Fruit fly (Drosophila melanogaster): ENCODE measurements around the gene mthl10.
A peak's percentile ranks its signal among the peaks of the same experiment; 100 is the strongest.

The mthl10 gene

dm6 chr3L:346656-347640 is 4.2 kb upstream of the mthl10 start, which contains the start of gene mth (continued):
- no peak for TF ChIP-seq ttk (GFP tag; IDR thresholded peaks at IDR 0.05)
- TF ChIP-seq CG4707 (GFP tag; optimal IDR thresholded peaks at IDR 0.05) = no peak
- peak in 2 of 3 experiments; percentile 25 to 32 for TF ChIP-seq lola (GFP tag; optimal IDR thresholded peaks at IDR 0.05)
- no peak for TF ChIP-seq otp (GFP tag; IDR thresholded peaks at IDR 0.05)
- 0 out of 3 replicates have a peak, but pooled peaks have one; percentile 45 for TF ChIP-seq ci (GFP tag; IDR thresholded peaks at IDR 0.05)
- peak; percentile 48 for TF ChIP-seq CG4854 (GFP tag; optimal IDR thresholded peaks at IDR 0.05)
- peak; percentile 19 for TF ChIP-seq D19B (GFP tag; optimal IDR thresholded peaks at IDR 0.05)
- peak; percentile 5 for TF ChIP-seq CG13123 (GFP tag; optimal IDR thresholded peaks at IDR 0.05)
- no peak for TF ChIP-seq CG10565 (GFP tag; optimal IDR thresholded peaks at IDR 0.05)
- peak; percentile 12 for TF ChIP-seq CG15269 (tag; optimal IDR thresholded peaks at IDR 0.05)
- TF ChIP-seq BtbVII (GFP tag; optimal IDR thresholded peaks at IDR 0.05) = peak; percentile 11
- no peak for TF ChIP-seq CG6254 (GFP tag; optimal IDR thresholded peaks at IDR 0.05)
- TF ChIP-seq chif (GFP tag; optimal IDR thresholded peaks at IDR 0.05) = peak in 1 of 2 experiments; percentile 15
- peak; percentile 32 for TF ChIP-seq CG8924 (tag; optimal IDR thresholded peaks at IDR 0.05)
- TF ChIP-seq CG30431 (GFP tag; optimal IDR thresholded peaks at IDR 0.05) = no peak
- TF ChIP-seq CG6175 (GFP tag; IDR thresholded peaks at IDR 0.05) = no peak
- no peak for TF ChIP-seq CG2889 (GFP tag; IDR thresholded peaks at IDR 0.05)
- TF ChIP-seq CG4730 (GFP tag; IDR thresholded peaks at IDR 0.05) = no peak
- TF ChIP-seq unpg (GFP tag; optimal IDR thresholded peaks at IDR 0.05) = no peak
- no peak for TF ChIP-seq CG31224 (GFP tag; IDR thresholded peaks at IDR 0.05)
- peak; percentile 60 for TF ChIP-seq CG1792 (GFP tag; optimal IDR thresholded peaks at IDR 0.05)
- no peak for TF ChIP-seq CG7745 (tag; optimal IDR thresholded peaks at IDR 0.05)
- no peak for TF ChIP-seq kah (GFP tag; optimal IDR thresholded peaks at IDR 0.05)
- TF ChIP-seq sima (GFP tag; optimal IDR thresholded peaks at IDR 0.05) = peak; percentile 2
- peak; percentile 50 to 64 for TF ChIP-seq Pdp1 (GFP tag; optimal IDR thresholded peaks at IDR 0.05)
- peak; percentile 24 for TF ChIP-seq CG10462 (GFP tag; optimal IDR thresholded peaks at IDR 0.05)
- peak in 1 of 2 experiments; percentile 72 for TF ChIP-seq eve (GFP tag; optimal IDR thresholded peaks at IDR 0.05)
- TF ChIP-seq Six4 (GFP tag; optimal IDR thresholded peaks at IDR 0.05) = no peak
- TF ChIP-seq Lim3 (GFP tag; IDR thresholded peaks at IDR 0.05) = no peak
- no peak for TF ChIP-seq cato (GFP tag; optimal IDR thresholded peaks at IDR 0.05; ENCODE audit: borderline replicate concordance)
- 0 out of 3 replicates have a peak, but pooled peaks have one; percentile 36 for TF ChIP-seq ase (GFP tag; IDR thresholded peaks at IDR 0.05)
- no peak for TF ChIP-seq CG7271 (tag; optimal IDR thresholded peaks at IDR 0.05)
- TF ChIP-seq CG6854 (GFP tag; optimal IDR thresholded peaks at IDR 0.05) = no peak
- TF ChIP-seq CG13296 (GFP tag; optimal IDR thresholded peaks at IDR 0.05) = no peak
- TF ChIP-seq CG12236 (GFP tag; optimal IDR thresholded peaks at IDR 0.05) = no peak
- TF ChIP-seq CG7372 (GFP tag; IDR thresholded peaks at IDR 0.05) = no peak
- no peak for TF ChIP-seq CG8478 (optimal IDR thresholded peaks at IDR 0.05)
- TF ChIP-seq CG6813 (GFP tag; optimal IDR thresholded peaks at IDR 0.05) = no peak
- peak; percentile 40 for TF ChIP-seq bcd (GFP tag; optimal IDR thresholded peaks at IDR 0.05)
- TF ChIP-seq sc (optimal IDR thresholded peaks at IDR 0.05) = no peak
- TF ChIP-seq sc (GFP tag; optimal IDR thresholded peaks at IDR 0.05) = no peak
- TF ChIP-seq CG15479 (GFP tag; optimal IDR thresholded peaks at IDR 0.05) = no peak
- TF ChIP-seq CHES-1-like (GFP tag; optimal IDR thresholded peaks at IDR 0.05) = peak; percentile 37
- TF ChIP-seq Blimp-1 (GFP tag; optimal IDR thresholded peaks at IDR 0.05) = peak; percentile 9
- TF ChIP-seq CG14965 (GFP tag; optimal IDR thresholded peaks at IDR 0.05; ENCODE audit: borderline replicate concordance) = no peak
- TF ChIP-seq MTF-1 (GFP tag; optimal IDR thresholded peaks at IDR 0.05; ENCODE audit: borderline replicate concordance) = no peak
- TF ChIP-seq Doc2 (GFP tag; IDR thresholded peaks at IDR 0.05) = no peak
- TF ChIP-seq tgo (GFP tag; IDR thresholded peaks at IDR 0.05) = no peak
